Fruit fly (Drosophila melanogaster) whole organism, embryonic: ENCODE results near the gene CG8668.

ENCODE experiments used
- Bgb ChIP-seq: fragments of 200-800 bp; sonication (Bioruptor generic); IDR thresholded peaks from 2 replicates; pipeline ENCODE4 v1.3.6; 2022; ENCODE audit warnings: missing biosample characterization, missing genetic modification characterization; ENCODE audit not compliant: partially characterized antibody
- CG12769 ChIP-seq: fragments of 200-800 bp; sonication (Bioruptor generic); optimal IDR thresholded peaks from 2 replicates; lab custom pipeline; 2019; ENCODE audit warnings: missing biosample characterization, mild to moderate bottlenecking, missing genetic modification characterization, moderate library complexity
- CG13894 ChIP-seq: fragments of 200-800 bp; sonication (Bioruptor generic); optimal IDR thresholded peaks from 3 replicates; lab custom pipeline; 2018; ENCODE audit warnings: missing biosample characterization, mild to moderate bottlenecking, missing genetic modification characterization, moderate library complexity
- CG14965 ChIP-seq: fragments of 200-800 bp; sonication (Bioruptor generic); optimal IDR thresholded peaks from 2 replicates; lab custom pipeline; 2016; ENCODE audit warnings: missing biosample characterization, missing genetic modification characterization, borderline replicate concordance
- CG16815 ChIP-seq: fragments of 200-800 bp; sonication (Bioruptor generic); optimal IDR thresholded peaks from 3 replicates; lab custom pipeline; 2017; ENCODE audit warnings: missing biosample characterization, mild to moderate bottlenecking, missing genetic modification characterization
- CG2678 ChIP-seq: fragments of 200-800 bp; sonication (Bioruptor generic); optimal IDR thresholded peaks from 3 replicates; lab custom pipeline; 2019; ENCODE audit warnings: missing biosample characterization, mild to moderate bottlenecking, missing genetic modification characterization, moderate library complexity
- CG31224 ChIP-seq: fragments of 200-800 bp; sonication (Bioruptor generic); IDR thresholded peaks from 2 replicates; pipeline ENCODE4 v1.3.6; 2022; ENCODE audit warnings: missing biosample characterization, missing genetic modification characterization
- CG31388 ChIP-seq: fragments of 200-800 bp; sonication (Bioruptor generic); optimal IDR thresholded peaks from 2 replicates; lab custom pipeline; 2016; ENCODE audit warnings: missing biosample characterization, missing genetic modification characterization
- CG3163 ChIP-seq: fragments of 200-800 bp; sonication (Bioruptor generic); optimal IDR thresholded peaks from 3 replicates; lab custom pipeline; 2016; ENCODE audit warnings: missing biosample characterization, missing genetic modification characterization
- CG32532 ChIP-seq: fragments of 200-800 bp; sonication (Bioruptor generic); IDR thresholded peaks from 2 replicates; pipeline ENCODE4 v1.3.6; 2022; ENCODE audit warnings: missing biosample characterization, missing genetic modification characterization
- CG4328 ChIP-seq: fragments of 200-800 bp; sonication (Bioruptor generic); optimal IDR thresholded peaks from 3 replicates; lab custom pipeline; 2017; ENCODE audit warnings: missing biosample characterization, missing genetic modification reagents, missing genetic modification characterization
- CG9932 ChIP-seq: fragments of 200-800 bp; sonication (Bioruptor generic); IDR thresholded peaks from 2 replicates; pipeline ENCODE4 v1.3.6; 2022; ENCODE audit warnings: missing biosample characterization, missing genetic modification characterization
- CHES-1-like ChIP-seq: fragments of 200-800 bp; sonication (Bioruptor generic); optimal IDR thresholded peaks from 2 replicates; lab custom pipeline; 2016; ENCODE audit warnings: missing biosample characterization, missing genetic modification characterization
- Kr ChIP-seq: fragments of 200-800 bp; sonication (Bioruptor generic); optimal IDR thresholded peaks from 2 replicates; lab custom pipeline; 2017; ENCODE audit warnings: missing biosample characterization, mild to moderate bottlenecking, missing genetic modification characterization
- MTF-1 ChIP-seq: fragments of 200-800 bp; sonication (Bioruptor generic); optimal IDR thresholded peaks from 2 replicates; lab custom pipeline; 2018; ENCODE audit warnings: missing biosample characterization, mild to moderate bottlenecking, missing genetic modification characterization, borderline replicate concordance
- Med ChIP-seq: fragments of 200-800 bp; sonication (Bioruptor generic); peaks from one replicate; lab custom pipeline; 2016; ENCODE audit warnings: missing biosample characterization, missing genetic modification characterization, mild to moderate bottlenecking, inconsistent platforms, moderate library complexity
- Mrtf ChIP-seq: fragments of 200-800 bp; sonication (Bioruptor generic); IDR thresholded peaks from 3 replicates; pipeline ENCODE4 v1.3.6; 2022; ENCODE audit warnings: missing biosample characterization, missing genetic modification characterization
- Nf-YC ChIP-seq: fragments of 200-800 bp; optimal IDR thresholded peaks from 3 replicates; lab custom pipeline; 2019; ENCODE audit warnings: missing biosample characterization, mild to moderate bottlenecking, missing genetic modification characterization, moderate library complexity
- Pdp1 ChIP-seq, 2 experiments: fragments of 200-800 bp; sonication (Bioruptor generic); optimal IDR thresholded peaks; 3 replicates each; lab custom pipeline; 2016; ENCODE audit warnings: missing biosample characterization in 2 of 2, missing genetic modification characterization in 2 of 2, mild to moderate bottlenecking in 1 of 2, moderate library complexity in 1 of 2
- bcd ChIP-seq: fragments of 200-800 bp; sonication (Bioruptor generic); optimal IDR thresholded peaks from 2 replicates; lab custom pipeline; 2017; ENCODE audit warnings: missing biosample characterization, mild to moderate bottlenecking, missing genetic modification characterization
- chinmo ChIP-seq: fragments of 200-800 bp; sonication (Bioruptor generic); IDR thresholded peaks from 4 replicates; pipeline ENCODE4 v1.3.6; 2022; ENCODE audit warnings: missing biosample characterization, missing genetic modification characterization; ENCODE audit not compliant: partially characterized antibody
- crol ChIP-seq: fragments of 200-800 bp; sonication (Bioruptor generic); IDR thresholded peaks from 2 replicates; pipeline ENCODE4 v1.3.6; 2022; ENCODE audit warnings: missing biosample characterization, missing genetic modification characterization
- cwo ChIP-seq: fragments of 200-800 bp; sonication (Bioruptor generic); optimal IDR thresholded peaks from 3 replicates; lab custom pipeline; 2017; ENCODE audit warnings: missing biosample characterization, missing genetic modification characterization, mild to moderate bottlenecking, moderate library complexity, missing genetic modification reagents
- dmrt11E ChIP-seq: fragments of 200-800 bp; sonication (Bioruptor generic); optimal IDR thresholded peaks from 3 replicates; lab custom pipeline; 2018; ENCODE audit warnings: missing biosample characterization, mild to moderate bottlenecking, missing genetic modification characterization, moderate library complexity
- eve ChIP-seq, 2 experiments: fragments of >200 bp; optimal IDR thresholded peaks; 2 replicates each; lab custom pipeline; 2017; ENCODE audit warnings: missing biosample characterization in 2 of 2, missing genetic modification characterization in 2 of 2
- exex ChIP-seq: fragments of 200-800 bp; sonication (Bioruptor generic); optimal IDR thresholded peaks from 4 replicates; lab custom pipeline; 2018; ENCODE audit warnings: missing biosample characterization, mild to moderate bottlenecking, missing genetic modification characterization, moderate library complexity
- hkb ChIP-seq, 2 experiments: fragments of 200-800 bp in 1 of 2; fragments of >200 bp in 1 of 2; sonication (Bioruptor generic) in 1 of 2; IDR thresholded peaks in 1 of 2; optimal IDR thresholded peaks in 1 of 2; 2 replicates each; pipeline versions ENCODE4 v1.3.6 to Lab custom; 2017 to 2022; ENCODE audit warnings: missing biosample characterization in 1 of 2, missing genetic modification characterization in 1 of 2
- hth ChIP-seq: fragments of >200 bp; optimal IDR thresholded peaks from 2 replicates; lab custom pipeline; 2017; ENCODE audit warnings: inconsistent platforms
- inv ChIP-seq: fragments of 200-800 bp; sonication (Bioruptor generic); IDR thresholded peaks from 2 replicates; pipeline ENCODE4 v1.3.6; 2022; ENCODE audit warnings: missing biosample characterization, missing genetic modification characterization; ENCODE audit not compliant: partially characterized antibody
- kay ChIP-seq: fragments of 200-800 bp; sonication (Bioruptor generic); optimal IDR thresholded peaks from 2 replicates; lab custom pipeline; 2016; ENCODE audit warnings: missing biosample characterization, missing genetic modification characterization
- lab ChIP-seq: fragments of 200-800 bp; sonication (Bioruptor generic); optimal IDR thresholded peaks from 3 replicates; lab custom pipeline; 2017; ENCODE audit warnings: missing biosample characterization, missing genetic modification characterization, mild to moderate bottlenecking, moderate library complexity, missing genetic modification reagents
- lilli ChIP-seq: fragments of 200-800 bp; sonication (Bioruptor generic); optimal IDR thresholded peaks from 3 replicates; lab custom pipeline; 2016; ENCODE audit warnings: missing biosample characterization, missing genetic modification characterization
- nerfin-2 ChIP-seq: fragments of 200-800 bp; sonication (Bioruptor generic); IDR thresholded peaks from 2 replicates; pipeline ENCODE4 v1.3.6; 2022; ENCODE audit warnings: missing biosample characterization, missing genetic modification characterization; ENCODE audit not compliant: partially characterized antibody
- peb ChIP-seq: fragments of 200-800 bp; sonication (Bioruptor generic); IDR thresholded peaks from 2 replicates; pipeline ENCODE4 v1.3.6; 2022; ENCODE audit warnings: missing biosample characterization, missing genetic modification characterization
- pfk ChIP-seq: fragments of 200-800 bp; sonication (Bioruptor generic); optimal IDR thresholded peaks from 2 replicates; lab custom pipeline; 2018; ENCODE audit warnings: missing biosample characterization, mild to moderate bottlenecking, missing genetic modification characterization, moderate library complexity
- phol ChIP-seq: fragments of 200-800 bp; sonication (Bioruptor generic); optimal IDR thresholded peaks from 3 replicates; lab custom pipeline; 2018; ENCODE audit warnings: missing biosample characterization, mild to moderate bottlenecking, missing genetic modification characterization, moderate library complexity
- sd ChIP-seq: fragments of 200-800 bp; sonication (Bioruptor generic); optimal IDR thresholded peaks from 3 replicates; lab custom pipeline; 2018; ENCODE audit warnings: missing biosample characterization, mild to moderate bottlenecking, missing genetic modification characterization, moderate library complexity
- sens ChIP-seq: fragments of 200-800 bp; sonication (Bioruptor generic); peaks from one replicate; lab custom pipeline; 2016; ENCODE audit warnings: missing biosample characterization, missing genetic modification characterization
- sob ChIP-seq: fragments of 200-800 bp; sonication (Bioruptor generic); IDR thresholded peaks from 2 replicates; pipeline ENCODE4 v1.3.6; 2022; ENCODE audit warnings: missing biosample characterization, missing genetic modification characterization
- stwl ChIP-seq: fragments of 200-800 bp; sonication (Bioruptor generic); optimal IDR thresholded peaks from 3 replicates; lab custom pipeline; 2018; ENCODE audit warnings: missing biosample characterization, mild to moderate bottlenecking, missing genetic modification characterization, moderate library complexity
- sug ChIP-seq: fragments of 200-800 bp; optimal IDR thresholded peaks from 2 replicates; lab custom pipeline; 2019; ENCODE audit warnings: missing biosample characterization, mild to moderate bottlenecking, missing genetic modification characterization, moderate library complexity
- tll ChIP-seq, 2 experiments: fragments of 200-800 bp in 1 of 2; fragments of >200 bp in 1 of 2; sonication (Bioruptor generic) in 1 of 2; optimal IDR thresholded peaks; 2 replicates each; lab custom pipeline; 2017 to 2019; ENCODE audit warnings: missing biosample characterization in 2 of 2, missing genetic modification characterization in 2 of 2, mild to moderate bottlenecking in 1 of 2, moderate library complexity in 1 of 2
- trh ChIP-seq: fragments of 200-800 bp; sonication (Bioruptor generic); optimal IDR thresholded peaks from 2 replicates; lab custom pipeline; 2016; ENCODE audit warnings: missing biosample characterization, missing genetic modification characterization
- twi ChIP-seq: fragments of 200-800 bp; optimal IDR thresholded peaks from 2 replicates; lab custom pipeline; 2019; ENCODE audit warnings: missing biosample characterization, mild to moderate bottlenecking, missing genetic modification characterization, moderate library complexity
- vnd ChIP-seq: fragments of 200-800 bp; sonication (Bioruptor generic); IDR thresholded peaks from 3 replicates; pipeline ENCODE4 v1.3.6; 2022; ENCODE audit warnings: missing biosample characterization, missing genetic modification characterization; ENCODE audit not compliant: partially characterized antibody
- zfh1 ChIP-seq: fragments of 200-800 bp; sonication (Bioruptor generic); IDR thresholded peaks from 3 replicates; pipeline ENCODE4 v1.3.6; 2022; ENCODE audit warnings: missing biosample characterization, missing genetic modification characterization

Gene CG8668

DNA sequence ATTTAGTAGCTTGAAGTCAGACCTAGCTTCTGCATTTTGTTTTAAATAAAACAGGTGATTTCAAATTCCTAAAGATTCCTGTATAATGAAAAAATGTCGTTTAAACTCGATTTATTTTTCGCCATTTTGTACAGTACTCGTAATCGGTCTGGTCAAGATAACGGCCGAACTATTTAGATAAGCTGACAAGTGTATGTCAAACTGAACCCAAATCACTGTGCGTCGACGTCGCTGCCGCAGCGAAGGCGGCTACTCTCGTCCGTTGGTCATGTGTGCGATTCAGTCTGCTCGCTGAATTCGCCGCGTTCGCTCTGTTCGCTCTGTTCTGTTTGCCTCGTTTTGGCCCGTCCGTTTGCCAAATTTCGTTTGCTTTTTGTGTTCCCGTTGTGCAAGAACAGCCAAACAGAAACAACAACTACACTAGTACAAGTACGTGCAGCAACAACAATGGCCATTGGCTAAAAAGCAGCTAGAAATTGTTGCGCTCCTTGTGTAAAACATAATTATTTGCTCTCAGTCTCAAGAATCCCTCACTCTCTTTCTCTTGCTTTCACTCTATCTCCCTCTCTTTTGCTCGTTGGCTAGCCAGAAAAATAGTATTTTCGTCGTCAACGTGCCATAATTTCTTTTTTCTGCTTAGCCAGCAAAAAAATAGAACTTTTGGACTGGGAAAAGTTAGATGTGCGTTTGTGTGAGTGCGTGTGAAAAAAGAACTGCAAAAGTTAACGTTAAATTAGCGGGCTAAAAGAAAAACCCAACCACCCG lies 38.6 kb upstream of the CG8668 start (continued):
- no peak for TF ChIP-seq zfh1 (GFP tag; lab: Robert Waterston, UW)
- TF ChIP-seq trh (GFP tag; lab: Kevin White, UChicago), result no peak
- no peak for TF ChIP-seq hth (lab: Kevin White, UChicago)
- TF ChIP-seq CG4328 (GFP tag; lab: Kevin White, UChicago), result no peak
- no peak for TF ChIP-seq dmrt11E (tag; lab: Kevin White, UChicago)
- TF ChIP-seq Pdp1 (GFP tag; optimal IDR thresholded peaks at IDR 0.05; lab: Kevin White, UChicago), result peak in 1 of 2 experiments; percentile 88
- TF ChIP-seq exex (tag; lab: Kevin White, UChicago), result peak; percentile 84
- TF ChIP-seq Nf-YC, result no peak
- peak; percentile 27; the same call in 1 of the 2 replicates for TF ChIP-seq CG9932 (GFP tag; lab: Robert Waterston, UW)
- 0 out of 3 replicates have a peak, but pooled peaks have one; percentile 25 for TF ChIP-seq vnd
- TF ChIP-seq CG32532, result peak; percentile 39; the same call in 1 of the 2 replicates
- TF ChIP-seq lilli, result peak; percentile 28
- TF ChIP-seq tll (GFP tag; optimal IDR thresholded peaks at IDR 0.05; lab: Kevin White, UChicago), result peak in 1 of 2 experiments; percentile 21
- 0 out of 2 replicates have a peak, but pooled peaks have one; percentile 5 for TF ChIP-seq CG31224
- TF ChIP-seq peb (GFP tag; lab: Robert Waterston, UW), result no peak
- TF ChIP-seq sob, result no peak; the same call in 1 of the 2 replicates
- TF ChIP-seq MTF-1 (GFP tag; lab: Kevin White, UChicago), result no peak
- TF ChIP-seq Mrtf (GFP tag; lab: Robert Waterston, UW), result no peak
- peak; percentile 86 for TF ChIP-seq Med (GFP tag; lab: Kevin White, UChicago)
- TF ChIP-seq phol (tag; lab: Kevin White, UChicago), result peak; percentile 27
- peak; percentile 51 for TF ChIP-seq lab (GFP tag; lab: Kevin White, UChicago)
- peak; percentile 19 for TF ChIP-seq sug (tag; lab: Kevin White, UChicago)
- no peak for TF ChIP-seq CG31388

DNA sequence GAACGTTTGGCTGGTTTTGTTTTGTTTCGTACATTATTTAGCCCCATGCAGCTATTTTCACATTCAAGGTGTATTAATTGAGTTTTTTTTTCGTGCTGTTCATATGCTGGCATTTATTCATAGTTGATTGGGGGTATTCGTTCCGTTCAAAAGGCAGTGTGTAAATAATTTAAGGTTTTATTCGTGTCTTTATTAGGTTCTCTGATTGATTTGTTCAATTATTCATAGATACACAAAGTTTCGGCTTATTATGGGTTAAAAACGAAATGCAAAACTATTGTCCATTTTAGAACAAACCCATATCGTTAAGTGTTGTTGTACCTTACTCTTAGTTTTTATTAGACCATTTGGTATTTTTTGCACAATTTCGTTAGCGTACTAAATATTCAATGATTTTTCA lies 35.4 kb upstream of the CG8668 start:
- peak; percentile 18 for TF ChIP-seq sens (GFP tag; lab: Kevin White, UChicago)
- no peak for TF ChIP-seq bcd (GFP tag; lab: Kevin White, UChicago)
- 0 out of 4 replicates have a peak, but pooled peaks have one; percentile 12 for TF ChIP-seq chinmo (GFP tag; lab: Robert Waterston, UW)
- TF ChIP-seq Bgb (GFP tag; lab: Robert Waterston, UW), result no peak
- peak in 1 of 2 experiments; percentile 69 for TF ChIP-seq eve (GFP tag; optimal IDR thresholded peaks at IDR 0.05; lab: Kevin White, UChicago)
- TF ChIP-seq MTF-1 (GFP tag; lab: Kevin White, UChicago), result no peak
- TF ChIP-seq CG14965, result no peak
- TF ChIP-seq nerfin-2, result no peak
- no peak for TF ChIP-seq CG16815
- no peak for TF ChIP-seq Kr (GFP tag; lab: Kevin White, UChicago)
- TF ChIP-seq CG3163 (GFP tag; lab: Kevin White, UChicago), result no peak
- TF ChIP-seq CG2678, result no peak

DNA sequence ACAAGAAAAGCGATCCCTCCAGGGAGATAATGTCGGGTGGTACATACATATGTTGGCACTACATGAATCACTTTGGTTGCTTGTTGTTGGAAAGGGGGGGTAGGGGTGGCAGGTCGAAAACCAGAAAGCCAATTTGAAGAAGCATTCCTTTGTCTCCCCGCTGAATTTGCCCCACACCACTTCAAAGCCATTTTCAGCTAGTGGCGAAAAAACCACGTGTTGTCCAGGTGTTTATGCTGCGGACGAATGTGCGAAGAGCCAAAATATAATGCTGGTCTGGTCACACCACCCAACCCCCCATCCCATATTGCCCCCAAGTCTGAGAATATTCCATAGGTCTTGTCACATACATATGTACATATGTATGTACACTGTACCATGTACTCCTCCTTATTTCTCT lies 34.9 kb upstream of the CG8668 start:
- TF ChIP-seq CG13894 (tag; lab: Kevin White, UChicago) (peak; percentile 4), cwo (peak; percentile 36), crol (peak; percentile 73), CHES-1-like (GFP tag; lab: Kevin White, UChicago) (no peak), sob (0 out of 2 replicates have a peak, but pooled peaks have one; percentile 14), sd (tag; lab: Kevin White, UChicago) (peak; percentile 43), pfk (GFP tag; lab: Kevin White, UChicago) (no peak), kay (GFP tag; lab: Kevin White, UChicago) (peak; percentile 24), inv (GFP tag; lab: Robert Waterston, UW) (0 out of 2 replicates have a peak, but pooled peaks have one; percentile 12), stwl (no peak), twi (peak; percentile 75), CG12769 (peak; percentile 59), hkb (optimal IDR thresholded peaks at IDR 0.05; lab: Kevin White, UChicago) (peak; percentile 16), hkb (GFP tag; IDR thresholded peaks at IDR 0.05; lab: Robert Waterston, UW) (no peak)
